Worm (Caenorhabditis elegans) whole organism, L4/young adult: ENCODE measurements around the gene Y48E1B.3.

Experiments used
- W03F9.2 ChIP-seq: fragments of 150-350 bp; optimal IDR thresholded peaks from 2 replicates; lab custom pipeline; 2014; ENCODE audit warnings: missing biosample characterization, missing genetic modification characterization
- dao-5 ChIP-seq: sonication (generic microtip); optimal IDR thresholded peaks from 2 replicates; lab custom pipeline; 2016; ENCODE audit warnings: missing genotype, missing genetic modification characterization, moderate library complexity, missing compliant biosample characterization
- him-1 ChIP-seq: sonication (generic microtip); optimal IDR thresholded peaks from 2 replicates; lab custom pipeline; 2016; ENCODE audit warnings: missing genotype, missing genetic modification reagents, missing genetic modification characterization, missing compliant biosample characterization

ce11 chrII:13503653-13504052, 64.1 kb downstream of the Y48E1B.3 start, which contains the start of gene F54F11.1:
- TF ChIP-seq him-1 (tag; lab: Kevin White, UChicago) (no peak), W03F9.2 (tag; lab: Kevin White, UChicago) (no peak), dao-5 (tag; lab: Kevin White, UChicago) (no peak)
